Worm (Caenorhabditis elegans) whole organism, young adult: ENCODE measurements around the gene B0545.4.

Source experiments
- C17E4.6 ChIP-seq: fragments of 200-800 bp; sonication (Bioruptor generic); IDR thresholded peaks from 2 replicates; pipeline ENCODE4 v1.3.6; 2022; ENCODE audit warnings: missing genetic modification reagents, missing genetic modification characterization, missing compliant biosample characterization
- F23B12.7 ChIP-seq: sonication (generic microtip); optimal IDR thresholded peaks from 2 replicates; lab custom pipeline; 2017; ENCODE audit warnings: missing genetic modification characterization, mild to moderate bottlenecking, missing compliant biosample characterization, antibody characterized with exemption, moderate library complexity; ENCODE audit not compliant: insufficient read depth
- F52B5.7 ChIP-seq: sonication (generic microtip); optimal IDR thresholded peaks from 2 replicates; lab custom pipeline; 2016; ENCODE audit warnings: mild to moderate bottlenecking, missing genetic modification characterization, missing compliant biosample characterization
- K12H6.12 ChIP-seq: fragments of 200-800 bp; sonication (Bioruptor generic); optimal IDR thresholded peaks from 2 replicates; lab custom pipeline; 2018; ENCODE audit warnings: mild to moderate bottlenecking, missing genetic modification characterization, missing compliant biosample characterization
- T26A5.8 ChIP-seq: sonication (generic microtip); optimal IDR thresholded peaks from 2 replicates; lab custom pipeline; 2016; ENCODE audit warnings: missing genetic modification characterization, missing compliant biosample characterization
- Y95B8A.8 ChIP-seq: fragments of 200-800 bp; sonication (Bioruptor generic); IDR thresholded peaks from 2 replicates; pipeline ENCODE4 v1.3.6; 2022; ENCODE audit warnings: missing genetic modification reagents, missing genetic modification characterization, missing compliant biosample characterization
- akir-1 ChIP-seq: fragments of 200-800 bp; sonication (Bioruptor generic); optimal IDR thresholded peaks from 2 replicates; lab custom pipeline; 2018; ENCODE audit warnings: mild to moderate bottlenecking, missing genetic modification characterization, moderate library complexity, missing compliant biosample characterization
- ama-1 ChIP-seq, 3 experiments: fragments of 150-350 bp in 1 of 3; sonication (generic microtip) in 2 of 3; optimal IDR thresholded peaks; 2 replicates each; lab custom pipeline; 2014 to 2018; ENCODE audit warnings: missing biosample characterization in 2 of 3, missing genetic modification characterization in 2 of 3, missing genetic modification reagents in 2 of 3
- attf-3 ChIP-seq: fragments of 200-800 bp; sonication (Bioruptor generic); conservative IDR thresholded peaks from 2 replicates; pipeline ENCODE4 v1.3.6; 2022; ENCODE audit warnings: missing genetic modification reagents, missing genetic modification characterization, missing compliant biosample characterization
- ceh-27 ChIP-seq: fragments of 200-800 bp; sonication (Bioruptor generic); optimal IDR thresholded peaks from 2 replicates; lab custom pipeline; 2018; ENCODE audit warnings: mild to moderate bottlenecking, missing genetic modification characterization, moderate library complexity, missing compliant biosample characterization
- ceh-40 ChIP-seq: fragments of 200-800 bp; sonication (Bioruptor generic); IDR thresholded peaks from 2 replicates; pipeline ENCODE4 v1.3.6; 2022; ENCODE audit warnings: missing genetic modification characterization, missing compliant biosample characterization
- ceh-58 ChIP-seq: fragments of 200-800 bp; sonication (Bioruptor generic); IDR thresholded peaks from 2 replicates; pipeline ENCODE4 v1.3.6; 2022; ENCODE audit warnings: missing genetic modification characterization, missing compliant biosample characterization
- egrh-3 ChIP-seq: fragments of 200-800 bp; sonication (Bioruptor generic); IDR thresholded peaks from 2 replicates; pipeline ENCODE4 v1.3.6; 2022; ENCODE audit warnings: missing genetic modification reagents, missing genetic modification characterization, missing compliant biosample characterization
- ets-4 ChIP-seq: fragments of 200-800 bp; sonication (Bioruptor generic); optimal IDR thresholded peaks from 2 replicates; lab custom pipeline; 2018; ENCODE audit warnings: mild to moderate bottlenecking, missing genetic modification characterization, missing compliant biosample characterization
- him-1 ChIP-seq: sonication (generic microtip); optimal IDR thresholded peaks from 2 replicates; lab custom pipeline; 2016; ENCODE audit warnings: missing genotype, missing genetic modification reagents, missing genetic modification characterization, missing compliant biosample characterization
- hlh-26 ChIP-seq: fragments of 200-800 bp; sonication (Bioruptor generic); conservative IDR thresholded peaks from 2 replicates; pipeline ENCODE4 v1.3.6; 2022; ENCODE audit warnings: missing genetic modification reagents, missing genetic modification characterization, missing compliant biosample characterization
- hmg-1.2 ChIP-seq: fragments of 200-800 bp; sonication (Bioruptor generic); IDR thresholded peaks from 2 replicates; pipeline ENCODE4 v1.3.6; 2022; ENCODE audit warnings: missing genetic modification reagents, missing genetic modification characterization, missing compliant biosample characterization
- hrde-1 ChIP-seq: sonication (generic microtip); optimal IDR thresholded peaks from 2 replicates; lab custom pipeline; 2016; ENCODE audit warnings: missing genetic modification characterization, mild to moderate bottlenecking, missing compliant biosample characterization, moderate library complexity, missing genotype, missing genetic modification reagents, borderline replicate concordance
- let-607 ChIP-seq, 2 experiments: fragments of 200-800 bp in 1 of 2; sonication (Bioruptor generic) in 1 of 2; sonication (generic microtip) in 1 of 2; optimal IDR thresholded peaks; 2 replicates each; lab custom pipeline; 2016 to 2018; ENCODE audit warnings: mild to moderate bottlenecking in 2 of 2, missing compliant biosample characterization in 2 of 2, missing genetic modification characterization in 2 of 2, moderate library complexity in 2 of 2, missing genotype in 1 of 2
- lir-1 ChIP-seq: fragments of 200-800 bp; sonication (Bioruptor generic); conservative IDR thresholded peaks from 2 replicates; pipeline ENCODE4 v1.3.6; 2022; ENCODE audit warnings: missing genetic modification reagents, missing genetic modification characterization, missing compliant biosample characterization
- lsl-1 ChIP-seq: fragments of 200-800 bp; sonication (Bioruptor generic); optimal IDR thresholded peaks from 2 replicates; lab custom pipeline; 2018; ENCODE audit warnings: mild to moderate bottlenecking, missing genetic modification characterization, moderate library complexity, missing compliant biosample characterization
- madf-6 ChIP-seq: fragments of 200-800 bp; sonication (Bioruptor generic); IDR thresholded peaks from 2 replicates; pipeline ENCODE4 v1.3.6; 2022; ENCODE audit warnings: missing genetic modification reagents, missing genetic modification characterization, missing compliant biosample characterization
- madf-8 ChIP-seq: fragments of 200-800 bp; sonication (Bioruptor generic); conservative IDR thresholded peaks from 2 replicates; pipeline ENCODE4 v1.3.6; 2022; ENCODE audit warnings: missing genetic modification reagents, missing genetic modification characterization, missing compliant biosample characterization
- nfyb-1 ChIP-seq: fragments of 200-800 bp; sonication (Bioruptor generic); IDR thresholded peaks from 2 replicates; pipeline ENCODE4 v1.3.6; 2022; ENCODE audit warnings: missing genetic modification reagents, missing genetic modification characterization, missing compliant biosample characterization
- pbrm-1 ChIP-seq: fragments of 200-800 bp; sonication (Bioruptor generic); IDR thresholded peaks from 2 replicates; pipeline ENCODE4 v1.3.6; 2022; ENCODE audit warnings: missing genetic modification reagents, missing genetic modification characterization, missing compliant biosample characterization
- rec-8 ChIP-seq, 2 experiments: sonication (generic microtip); optimal IDR thresholded peaks; 2 replicates each; lab custom pipeline; 2016; ENCODE audit warnings: mild to moderate bottlenecking in 2 of 2, missing genetic modification characterization in 2 of 2, missing genetic modification reagents in 2 of 2, missing genotype in 2 of 2, missing biosample characterization in 1 of 2, missing compliant biosample characterization in 1 of 2, moderate library complexity in 1 of 2
- repo-1 ChIP-seq: sonication (generic microtip); optimal IDR thresholded peaks from 2 replicates; lab custom pipeline; 2017; ENCODE audit warnings: mild to moderate bottlenecking, missing genetic modification characterization, missing compliant biosample characterization
- sea-2 ChIP-seq: fragments of 200-800 bp; sonication (Bioruptor generic); IDR thresholded peaks from 2 replicates; pipeline ENCODE4 v1.3.6; 2022; ENCODE audit warnings: missing genetic modification characterization, missing compliant biosample characterization
- snpc-1.3 ChIP-seq: sonication (generic microtip); optimal IDR thresholded peaks from 2 replicates; lab custom pipeline; 2017; ENCODE audit warnings: missing genetic modification characterization, mild to moderate bottlenecking, missing compliant biosample characterization, antibody characterized with exemption, moderate library complexity, missing genotype, missing genetic modification reagents; ENCODE audit not compliant: insufficient read depth
- snpc-4 ChIP-seq, 5 experiments: fragments of 150-350 bp in 1 of 5; sonication (generic microtip) in 4 of 5; optimal IDR thresholded peaks; 2 replicates each; lab custom pipeline; 2014 to 2018; ENCODE audit warnings: missing genetic modification characterization in 5 of 5, missing biosample characterization in 3 of 5, antibody characterized with exemption in 2 of 5, mild to moderate bottlenecking in 2 of 5, missing compliant biosample characterization in 2 of 5, missing genotype in 2 of 5, moderate library complexity in 2 of 5, missing genetic modification reagents in 1 of 5
- sptf-2 ChIP-seq: fragments of 200-800 bp; sonication (Bioruptor generic); optimal IDR thresholded peaks from 2 replicates; lab custom pipeline; 2018; ENCODE audit warnings: mild to moderate bottlenecking, missing genetic modification characterization, missing compliant biosample characterization
- unc-130 ChIP-seq: sonication (generic microtip); optimal IDR thresholded peaks from 2 replicates; lab custom pipeline; 2016; ENCODE audit warnings: missing genetic modification reagents, missing genetic modification characterization, missing compliant biosample characterization
- zfh-2 ChIP-seq: fragments of 200-800 bp; sonication (Bioruptor generic); conservative IDR thresholded peaks from 2 replicates; pipeline ENCODE4 v1.3.6; 2022; ENCODE audit warnings: missing genetic modification reagents, missing genetic modification characterization, missing compliant biosample characterization
- ztf-22 ChIP-seq: fragments of 200-800 bp; sonication (Bioruptor generic); optimal IDR thresholded peaks from 2 replicates; lab custom pipeline; 2018; ENCODE audit warnings: mild to moderate bottlenecking, missing genetic modification characterization, moderate library complexity, missing compliant biosample characterization
- ztf-3 ChIP-seq: fragments of 200-800 bp; sonication (Bioruptor generic); optimal IDR thresholded peaks from 2 replicates; lab custom pipeline; 2018; ENCODE audit warnings: mild to moderate bottlenecking, missing genetic modification characterization, missing compliant biosample characterization

The B0545.4 gene

ce11 chrIV:141022-141421 is 31.8 kb upstream of the B0545.4 start:
- no peak for TF ChIP-seq attf-3
- no peak for TF ChIP-seq ceh-58
- no peak for TF ChIP-seq him-1
- TF ChIP-seq repo-1 (tag; lab: Kevin White, UChicago) = no peak
- no peak for TF ChIP-seq pbrm-1
- TF ChIP-seq hrde-1 (tag; lab: Kevin White, UChicago) = no peak
- no peak for TF ChIP-seq ztf-22 (GFP tag; lab: Kevin White, UChicago)
- TF ChIP-seq zfh-2 (GFP tag; lab: Robert Waterston, UW) = peak; percentile 74
- TF ChIP-seq madf-6 (GFP tag; lab: Robert Waterston, UW) = no peak
- TF ChIP-seq lsl-1 = no peak
- no peak for TF ChIP-seq sptf-2
- TF ChIP-seq unc-130 (GFP tag; lab: Kevin White, UChicago) = no peak
- TF ChIP-seq egrh-3 (GFP tag; lab: Robert Waterston, UW) = peak; percentile 74; the same call in 1 of the 2 replicates
- no peak for TF ChIP-seq ceh-40 (GFP tag; lab: Robert Waterston, UW)
- TF ChIP-seq lir-1 = no peak

- TF ChIP-seq snpc-4 (GFP tag; optimal IDR thresholded peaks at IDR 0.05; lab: Kevin White, UChicago) (no peak), snpc-4 (tag; optimal IDR thresholded peaks at IDR 0.05; lab: Kevin White, UChicago) (no peak), ceh-27 (GFP tag; lab: Kevin White, UChicago) (no peak), zfh-2 (GFP tag; lab: Robert Waterston, UW) (peak; percentile 80), T26A5.8 (tag; lab: Kevin White, UChicago) (no peak), egrh-3 (GFP tag; lab: Robert Waterston, UW) (peak; percentile 86), C17E4.6 (GFP tag; lab: Robert Waterston, UW) (no peak)
- TF ChIP-seq, all 124 proteins: peak for 2
Measured at ce11 chrIV:139652-140051, 30.4 kb upstream of the B0545.4 start.

ce11 chrIV:133968-134367 is 24.8 kb upstream of the B0545.4 start:
- TF ChIP-seq ets-4 (GFP tag; lab: Kevin White, UChicago) = no peak
- no peak for TF ChIP-seq let-607 (tag; optimal IDR thresholded peaks at IDR 0.05; lab: Kevin White, UChicago)
- TF ChIP-seq F23B12.7 (tag; lab: Kevin White, UChicago) = no peak
- TF ChIP-seq rec-8 (tag; optimal IDR thresholded peaks at IDR 0.05; lab: Kevin White, UChicago) = no peak
- TF ChIP-seq egrh-3 (GFP tag; lab: Robert Waterston, UW) = no peak
- TF ChIP-seq hlh-26 = no peak
- no peak for TF ChIP-seq madf-6 (GFP tag; lab: Robert Waterston, UW)
- TF ChIP-seq ztf-3 (GFP tag; lab: Kevin White, UChicago) = no peak
- TF ChIP-seq Y95B8A.8 (GFP tag; lab: Robert Waterston, UW) = no peak
- TF ChIP-seq snpc-1.3 (tag; lab: Kevin White, UChicago) = no peak
- TF ChIP-seq sea-2 (GFP tag; lab: Robert Waterston, UW) = no peak
- no peak for TF ChIP-seq F52B5.7 (tag; lab: Kevin White, UChicago)
- no peak for TF ChIP-seq akir-1 (GFP tag; lab: Kevin White, UChicago)
- TF ChIP-seq nfyb-1 (GFP tag; lab: Robert Waterston, UW) = no peak

- 0 out of 2 replicates have a peak, but pooled peaks have one; percentile 25 for TF ChIP-seq zfh-2 (GFP tag; lab: Robert Waterston, UW)
- TF ChIP-seq madf-8 = no peak
- TF ChIP-seq hmg-1.2 = peak; percentile 58; the same call in 1 of the 2 replicates
- peak; percentile 23 for TF ChIP-seq K12H6.12 (tag; lab: Kevin White, UChicago)
- TF ChIP-seq ama-1 (optimal IDR thresholded peaks at IDR 0.05; lab: Kevin White, UChicago) = no peak
- TF ChIP-seq ama-1 (GFP tag; optimal IDR thresholded peaks at IDR 0.05; lab: Kevin White, UChicago) = no peak
- TF ChIP-seq, all 124 proteins: peak for 3
Measured at ce11 chrIV:132095-132494, 22.9 kb upstream of the B0545.4 start, which contains the start of gene daf-1. Gene daf-1 (plus strand): TSS chrIV:132416.
